Worm (Caenorhabditis elegans) whole organism, young adult: ENCODE measurements around the gene Y54G11A.19.

ENCODE experiments used
- C06A6.2 ChIP-seq: fragments of 200-800 bp; sonication (Bioruptor generic); conservative IDR thresholded peaks from 2 replicates; pipeline ENCODE4 v1.3.6; 2022; ENCODE audit warnings: missing genetic modification characterization, missing compliant biosample characterization
- C17E4.6 ChIP-seq: fragments of 200-800 bp; sonication (Bioruptor generic); IDR thresholded peaks from 2 replicates; pipeline ENCODE4 v1.3.6; 2022; ENCODE audit warnings: missing genetic modification reagents, missing genetic modification characterization, missing compliant biosample characterization
- F49E8.2 ChIP-seq: sonication (generic microtip); optimal IDR thresholded peaks from 3 replicates; lab custom pipeline; 2017; ENCODE audit warnings: missing genetic modification characterization, mild to moderate bottlenecking, missing compliant biosample characterization, antibody characterized with exemption, moderate library complexity; ENCODE audit not compliant: insufficient read depth
- K12H6.12 ChIP-seq: fragments of 200-800 bp; sonication (Bioruptor generic); optimal IDR thresholded peaks from 2 replicates; lab custom pipeline; 2018; ENCODE audit warnings: mild to moderate bottlenecking, missing genetic modification characterization, missing compliant biosample characterization
- Y53F4B.3 ChIP-seq: fragments of 200-800 bp; sonication (Bioruptor generic); IDR thresholded peaks from 2 replicates; pipeline ENCODE4 v1.3.6; 2022; ENCODE audit warnings: missing genetic modification reagents, missing genetic modification characterization, missing compliant biosample characterization
- ama-1 ChIP-seq, 3 experiments: fragments of 150-350 bp in 1 of 3; sonication (generic microtip) in 2 of 3; optimal IDR thresholded peaks; 2 replicates each; lab custom pipeline; 2014 to 2018; ENCODE audit warnings: missing biosample characterization in 2 of 3, missing genetic modification characterization in 2 of 3, missing genetic modification reagents in 2 of 3
- aptf-2 ChIP-seq: fragments of 200-800 bp; sonication (Bioruptor generic); conservative IDR thresholded peaks from 2 replicates; pipeline ENCODE4 v1.3.6; 2022; ENCODE audit warnings: missing genetic modification reagents, missing genetic modification characterization, missing compliant biosample characterization
- aptf-3 ChIP-seq: fragments of 200-800 bp; sonication (Bioruptor generic); IDR thresholded peaks from 2 replicates; pipeline ENCODE4 v1.3.6; 2022; ENCODE audit warnings: missing genetic modification characterization, missing compliant biosample characterization
- ceh-100 ChIP-seq: fragments of 200-800 bp; sonication (Bioruptor generic); IDR thresholded peaks from 2 replicates; pipeline ENCODE4 v1.3.6; 2022; ENCODE audit warnings: missing genetic modification reagents, missing genetic modification characterization, missing compliant biosample characterization
- dpl-1 ChIP-seq: fragments of 150-350 bp; optimal IDR thresholded peaks from 2 replicates; lab custom pipeline; 2014; ENCODE audit warnings: missing biosample characterization, missing genetic modification reagents, missing genetic modification characterization
- ets-4 ChIP-seq: fragments of 200-800 bp; sonication (Bioruptor generic); optimal IDR thresholded peaks from 2 replicates; lab custom pipeline; 2018; ENCODE audit warnings: mild to moderate bottlenecking, missing genetic modification characterization, missing compliant biosample characterization
- pha-4 ChIP-seq: fragments of 150-350 bp; sonication (generic microtip); optimal IDR thresholded peaks from 2 replicates; lab custom pipeline; 2014; ENCODE audit warnings: missing biosample characterization, missing genetic modification reagents, missing genetic modification characterization
- sdz-38 ChIP-seq: sonication (generic microtip); optimal IDR thresholded peaks from 2 replicates; lab custom pipeline; 2016; ENCODE audit warnings: missing genotype, missing genetic modification characterization, missing compliant biosample characterization

- no peak for TF ChIP-seq sdz-38
- TF ChIP-seq aptf-3 = no peak
- TF ChIP-seq dpl-1 (GFP tag; lab: Kevin White, UChicago) = no peak
- no peak for TF ChIP-seq K12H6.12
- no peak for TF ChIP-seq ceh-100 (GFP tag; lab: Robert Waterston, UW)
- TF ChIP-seq aptf-2 = no peak
- TF ChIP-seq ama-1 (optimal IDR thresholded peaks at IDR 0.05; lab: Kevin White, UChicago) = no peak
- TF ChIP-seq ama-1 (GFP tag; optimal IDR thresholded peaks at IDR 0.05; lab: Kevin White, UChicago) = no peak
- no peak for TF ChIP-seq Y53F4B.3
- no peak for TF ChIP-seq F49E8.2 (tag; lab: Kevin White, UChicago)
- TF ChIP-seq ets-4 (GFP tag; lab: Kevin White, UChicago) = no peak
- TF ChIP-seq C17E4.6 (GFP tag; lab: Robert Waterston, UW) = no peak
- TF ChIP-seq C06A6.2 (GFP tag; lab: Robert Waterston, UW) = no peak
- TF ChIP-seq pha-4 = no peak
Measured at ce11 chrII:14230938-14231337, 25.7 kb downstream of the Y54G11A.19 start.
